Worm (Caenorhabditis elegans) whole organism, L1 larva: ENCODE measurements around the gene W01A11.7.

Source experiments
- alr-1 ChIP-seq: fragments of 200-800 bp; sonication (Bioruptor generic); optimal IDR thresholded peaks from 2 replicates; lab custom pipeline; 2018; ENCODE audit warnings: borderline replicate concordance, mild to moderate bottlenecking, missing genetic modification characterization, missing compliant biosample characterization
- blmp-1 ChIP-seq: fragments of 150-350 bp; optimal IDR thresholded peaks from 2 replicates; lab custom pipeline; 2014; ENCODE audit warnings: missing biosample characterization, missing genetic modification characterization
- ceh-90 ChIP-seq: sonication (generic microtip); optimal IDR thresholded peaks from 2 replicates; lab custom pipeline; 2016; ENCODE audit warnings: missing genetic modification characterization, missing compliant biosample characterization
- ces-1 ChIP-seq: fragments of 150-350 bp; optimal IDR thresholded peaks from 2 replicates; lab custom pipeline; 2014; ENCODE audit warnings: missing biosample characterization, missing genetic modification reagents, missing genetic modification characterization
- dpl-1 ChIP-seq, 3 experiments: fragments of 150-350 bp in 2 of 3; sonication (generic microtip) in 1 of 3; optimal IDR thresholded peaks; 2 replicates each; lab custom pipeline; 2014 to 2017; ENCODE audit warnings: missing biosample characterization in 3 of 3, missing genetic modification characterization in 3 of 3, missing genetic modification reagents in 3 of 3
- efl-1 ChIP-seq, 4 experiments: fragments of 150-350 bp; optimal IDR thresholded peaks in 3 of 4; peaks in 1 of 4; 1 replicate in 1 of 4; 2 replicates in 3 of 4; lab custom pipeline; 2014; ENCODE audit warnings: missing biosample characterization in 2 of 4, missing genetic modification characterization in 2 of 4, missing genetic modification reagents in 2 of 4
- egl-27 ChIP-seq, 2 experiments: fragments of 150-350 bp in 1 of 2; sonication (generic microtip); optimal IDR thresholded peaks; 3 replicates each; lab custom pipeline; 2017 to 2018; ENCODE audit warnings: missing biosample characterization in 2 of 2, missing genetic modification characterization in 2 of 2, missing genetic modification reagents in 2 of 2
- elt-2 ChIP-seq: sonication (generic microtip); optimal IDR thresholded peaks from 2 replicates; lab custom pipeline; 2016; ENCODE audit warnings: missing genetic modification characterization, mild to moderate bottlenecking, inconsistent platforms, missing compliant biosample characterization, missing genetic modification reagents
- elt-3 ChIP-seq, 6 experiments: fragments of 150-350 bp in 1 of 6; sonication (generic microtip); optimal IDR thresholded peaks; 2 replicates each; lab custom pipeline; 2017 to 2018; ENCODE audit warnings: missing biosample characterization in 6 of 6, missing genetic modification characterization in 6 of 6, inconsistent platforms in 1 of 6
- irx-1 ChIP-seq: sonication (generic microtip); optimal IDR thresholded peaks from 2 replicates; lab custom pipeline; 2016; ENCODE audit warnings: missing genetic modification characterization, missing compliant biosample characterization
- isw-1 ChIP-seq: fragments of 200-800 bp; sonication (Bioruptor generic); IDR thresholded peaks from 2 replicates; pipeline ENCODE4 v1.3.6; 2022; ENCODE audit warnings: missing genetic modification characterization, missing compliant biosample characterization
- jun-1 ChIP-seq: fragments of 150-350 bp; optimal IDR thresholded peaks from 2 replicates; lab custom pipeline; 2014; ENCODE audit warnings: missing biosample characterization, missing genetic modification reagents, missing genetic modification characterization
- lin-35 ChIP-seq, 2 experiments: fragments of 150-350 bp; optimal IDR thresholded peaks; 2 replicates each; lab custom pipeline; 2014; ENCODE audit warnings: missing biosample characterization in 2 of 2, missing genetic modification characterization in 2 of 2, missing genetic modification reagents in 2 of 2
- lin-39 ChIP-seq: fragments of 150-350 bp; optimal IDR thresholded peaks from 2 replicates; lab custom pipeline; 2014; ENCODE audit warnings: missing biosample characterization, missing genetic modification reagents, missing genetic modification characterization
- mab-9 ChIP-seq: fragments of 200-800 bp; sonication (Bioruptor generic); IDR thresholded peaks from 2 replicates; pipeline ENCODE4 v1.3.6; 2022; ENCODE audit warnings: missing genetic modification reagents, missing genetic modification characterization, missing compliant biosample characterization
- nhr-19 ChIP-seq: fragments of 200-800 bp; sonication (Bioruptor generic); conservative IDR thresholded peaks from 2 replicates; pipeline ENCODE4 v1.3.6; 2022; ENCODE audit warnings: missing genetic modification characterization, missing compliant biosample characterization
- nhr-20 ChIP-seq: sonication (generic microtip); optimal IDR thresholded peaks from 2 replicates; lab custom pipeline; 2016; ENCODE audit warnings: mild to moderate bottlenecking, missing genetic modification characterization, missing compliant biosample characterization
- nhr-28 ChIP-seq: fragments of 150-350 bp; optimal IDR thresholded peaks from 2 replicates; lab custom pipeline; 2014; ENCODE audit warnings: missing biosample characterization, missing genetic modification characterization
- nhr-47 ChIP-seq: sonication (generic microtip); optimal IDR thresholded peaks from 2 replicates; lab custom pipeline; 2016; ENCODE audit warnings: mild to moderate bottlenecking, missing genetic modification characterization, moderate library complexity, missing compliant biosample characterization
- nhr-76 ChIP-seq: sonication (generic microtip); optimal IDR thresholded peaks from 2 replicates; lab custom pipeline; 2017; ENCODE audit warnings: missing biosample characterization, missing genetic modification characterization
- nhr-84 ChIP-seq: sonication (generic microtip); optimal IDR thresholded peaks from 2 replicates; lab custom pipeline; 2017; ENCODE audit warnings: missing biosample characterization, missing genetic modification characterization
- pag-3 ChIP-seq: sonication (generic microtip); optimal IDR thresholded peaks from 2 replicates; lab custom pipeline; 2017; ENCODE audit warnings: missing genetic modification characterization, mild to moderate bottlenecking, missing compliant biosample characterization, antibody characterized with exemption, borderline replicate concordance; ENCODE audit not compliant: insufficient read depth
- pqm-1 ChIP-seq: sonication (generic microtip); optimal IDR thresholded peaks from 3 replicates; lab custom pipeline; 2017; ENCODE audit warnings: missing biosample characterization, missing genetic modification characterization
- snpc-4 ChIP-seq: fragments of 150-350 bp; optimal IDR thresholded peaks from 2 replicates; lab custom pipeline; 2014; ENCODE audit warnings: missing biosample characterization, missing genetic modification characterization
- snu-23 ChIP-seq: sonication (generic microtip); optimal IDR thresholded peaks from 2 replicates; lab custom pipeline; 2016; ENCODE audit warnings: missing genetic modification characterization, missing compliant biosample characterization
- sox-4 ChIP-seq: sonication (generic microtip); optimal IDR thresholded peaks from 2 replicates; lab custom pipeline; 2016; ENCODE audit warnings: missing genetic modification characterization, missing compliant biosample characterization
- tlp-1 ChIP-seq: fragments of 150-350 bp; optimal IDR thresholded peaks from 2 replicates; lab custom pipeline; 2014; ENCODE audit warnings: missing biosample characterization, missing genetic modification characterization
- unc-130 ChIP-seq: fragments of 150-350 bp; optimal IDR thresholded peaks from 2 replicates; lab custom pipeline; 2017; ENCODE audit warnings: missing biosample characterization, missing genetic modification characterization, inconsistent platforms
- unc-30 ChIP-seq: sonication (generic microtip); optimal IDR thresholded peaks from 2 replicates; lab custom pipeline; 2017; ENCODE audit warnings: missing biosample characterization, missing genetic modification characterization
- unc-62 ChIP-seq: fragments of 150-350 bp; optimal IDR thresholded peaks from 2 replicates; lab custom pipeline; 2014; ENCODE audit warnings: missing biosample characterization, missing genetic modification reagents, missing genetic modification characterization
- unc-86 ChIP-seq: sonication (generic microtip); optimal IDR thresholded peaks from 2 replicates; lab custom pipeline; 2016; ENCODE audit warnings: missing genetic modification characterization, missing compliant biosample characterization
- zip-4 ChIP-seq: fragments of 200-800 bp; sonication (Bioruptor generic); optimal IDR thresholded peaks from 2 replicates; lab custom pipeline; 2018; ENCODE audit warnings: mild to moderate bottlenecking, missing genetic modification characterization, moderate library complexity, missing compliant biosample characterization

Gene W01A11.7

DNA sequence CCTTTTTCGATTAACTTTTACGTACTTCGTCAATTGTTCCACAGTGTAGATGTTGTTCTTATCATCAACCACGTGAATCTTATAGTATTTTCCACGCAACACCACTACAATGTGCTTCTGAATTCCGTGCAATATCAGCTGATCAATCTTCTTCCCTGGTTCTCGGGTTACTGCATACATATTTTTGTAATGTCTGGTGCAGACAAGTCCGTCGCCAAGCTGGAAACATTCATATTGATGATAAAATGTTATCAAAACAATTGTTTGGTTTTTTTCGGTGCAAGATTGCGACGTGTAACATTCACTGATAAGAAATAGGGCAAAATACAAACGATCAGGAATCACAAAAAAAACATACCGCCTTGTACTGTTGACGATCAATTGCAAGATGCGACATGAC is 12.7 kb downstream of the W01A11.7 start:
- TF ChIP-seq lin-35 (GFP tag; optimal IDR thresholded peaks at IDR 0.05; lab: Kevin White, UChicago) (peak in 1 of 2 experiments; percentile 8), ces-1 (no peak), elt-2 (tag; lab: Kevin White, UChicago) (peak; percentile 67)

ce11 chrV:6488849-6489248 is 16.3 kb downstream of the W01A11.7 start, which contains the start of gene lec-10:
Gene lec-10, minus strand, starts transcription at chrV:6489120.
- TF ChIP-seq nhr-20 (tag; lab: Kevin White, UChicago) (peak; percentile 5), nhr-28 (tag; lab: Kevin White, UChicago) (no peak), jun-1 (tag; lab: Kevin White, UChicago) (peak; percentile 39), unc-86 (tag; lab: Kevin White, UChicago) (no peak), ceh-90 (tag; lab: Kevin White, UChicago) (no peak), lin-35 (GFP tag; optimal IDR thresholded peaks at IDR 0.05; lab: Kevin White, UChicago) (peak in 1 of 2 experiments; percentile 47), elt-2 (tag; lab: Kevin White, UChicago) (peak; percentile 87), nhr-76 (tag; lab: Kevin White, UChicago) (no peak), pqm-1 (peak; percentile 81)

DNA sequence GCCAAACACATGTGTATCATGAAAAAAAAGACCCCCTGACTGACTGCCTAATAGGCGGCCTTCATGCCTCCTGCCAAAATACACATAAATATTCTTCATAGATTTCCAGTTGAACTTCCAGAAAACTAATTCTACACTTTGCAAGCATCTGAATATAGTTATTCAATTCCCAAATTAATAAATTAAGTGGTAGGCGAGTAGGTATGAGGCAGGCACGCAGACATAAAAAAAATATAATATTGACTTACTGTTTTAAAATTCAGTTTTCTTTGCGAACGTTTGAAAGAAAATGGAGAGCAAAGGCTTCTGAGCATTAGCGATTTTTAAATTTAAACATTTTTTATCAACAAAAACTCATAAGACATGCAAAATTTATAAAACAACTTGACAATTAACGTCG is 17.3 kb downstream of the W01A11.7 start:
- TF ChIP-seq mab-9 (GFP tag; lab: Robert Waterston, UW): no peak
- no peak for TF ChIP-seq nhr-84 (tag; lab: Kevin White, UChicago)
- peak; percentile 46 for TF ChIP-seq elt-2 (tag; lab: Kevin White, UChicago)
- TF ChIP-seq unc-30 (tag; lab: Kevin White, UChicago): no peak
- TF ChIP-seq, all 84 proteins: peak for 1

ce11 chrV:6485109-6485508 is 20.1 kb downstream of the W01A11.7 start:
- TF ChIP-seq isw-1 (GFP tag; lab: Robert Waterston, UW): no peak
- no peak for TF ChIP-seq pag-3
- no peak for TF ChIP-seq unc-86 (tag; lab: Kevin White, UChicago)
- no peak for TF ChIP-seq alr-1
- no peak for TF ChIP-seq zip-4 (GFP tag; lab: Kevin White, UChicago)
- no peak for TF ChIP-seq unc-130 (tag; lab: Kevin White, UChicago)

ce11 chrV:6476026-6476425 is 29.2 kb downstream of the W01A11.7 start:
- TF ChIP-seq dpl-1 (GFP tag; optimal IDR thresholded peaks at IDR 0.05; lab: Kevin White, UChicago) (peak in 1 of 3 experiments; percentile 14), efl-1 (optimal IDR thresholded peaks at IDR 0.05; lab: Kevin White, UChicago) (peak in 1 of 2 experiments; percentile 0), efl-1 (GFP tag; optimal IDR thresholded peaks at IDR 0.05 in 1 of 2; lab: Kevin White, UChicago) (peak; percentile 23 to 83), elt-3 (tag; optimal IDR thresholded peaks at IDR 0.05; lab: Kevin White, UChicago) (no peak), blmp-1 (tag; lab: Kevin White, UChicago) (peak; percentile 13), sox-4 (no peak)

- TF ChIP-seq lin-39 (tag; lab: Kevin White, UChicago) (no peak), snpc-4 (no peak), snu-23 (GFP tag; lab: Kevin White, UChicago) (no peak), egl-27 (tag; optimal IDR thresholded peaks at IDR 0.05; lab: Kevin White, UChicago) (no peak), nhr-47 (no peak), tlp-1 (no peak), nhr-19 (no peak), irx-1 (no peak), elt-3 (tag; optimal IDR thresholded peaks at IDR 0.05; lab: Kevin White, UChicago) (no peak), unc-62 (GFP tag; lab: Kevin White, UChicago) (no peak)
- TF ChIP-seq, all 84 proteins: peak for 0
Observed at ce11 chrV:6471208-6471607, 34.0 kb downstream of the W01A11.7 start.
